Worm (Caenorhabditis elegans): Measurements from ENCODE around the gene T23B5.6.
"Not testable (repeated sequence)": the region's sequence is repeated elsewhere in the genome, so short reads cannot be mapped to it uniquely, and the experiment has no call there.

The T23B5.6 gene

ce11 chrIV:12677137-12677536, at the start of gene T23B5.6:
TSS of gene T23B5.6 (minus strand) at chrIV:12677237.
- not testable (repeated sequence) for TF ChIP-seq nfya-1, ceh-24, C08G9.2 (tag; optimal IDR thresholded peaks at IDR 0.05)

DNA sequence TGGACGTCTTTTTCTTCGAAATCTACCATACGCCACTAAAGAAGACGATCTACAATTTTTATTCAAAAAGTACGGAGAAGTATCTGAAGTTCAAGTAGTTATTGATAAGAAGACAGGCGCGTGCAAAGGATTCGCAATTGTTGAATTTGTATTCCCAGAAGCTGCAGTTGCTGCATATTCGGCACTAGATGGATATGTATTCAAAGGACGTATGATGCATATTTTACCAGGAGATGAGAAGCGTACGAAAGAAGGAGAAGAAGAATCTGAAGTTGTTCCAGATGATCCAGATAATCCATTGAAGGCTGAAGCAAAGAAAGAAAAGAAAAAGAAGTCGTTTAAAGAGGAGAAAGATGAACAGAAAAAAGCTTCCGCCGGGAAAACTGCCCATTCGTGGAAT, 48.9 kb upstream of the T23B5.6 start:
- TF ChIP-seq sox-4 (tag; optimal IDR thresholded peaks at IDR 0.05) (no peak), nhr-11 (tag; optimal IDR thresholded peaks at IDR 0.05) (no peak), elt-4 (tag; optimal IDR thresholded peaks at IDR 0.05) (no peak), ztf-16 (tag; optimal IDR thresholded peaks at IDR 0.05) (no peak)

DNA sequence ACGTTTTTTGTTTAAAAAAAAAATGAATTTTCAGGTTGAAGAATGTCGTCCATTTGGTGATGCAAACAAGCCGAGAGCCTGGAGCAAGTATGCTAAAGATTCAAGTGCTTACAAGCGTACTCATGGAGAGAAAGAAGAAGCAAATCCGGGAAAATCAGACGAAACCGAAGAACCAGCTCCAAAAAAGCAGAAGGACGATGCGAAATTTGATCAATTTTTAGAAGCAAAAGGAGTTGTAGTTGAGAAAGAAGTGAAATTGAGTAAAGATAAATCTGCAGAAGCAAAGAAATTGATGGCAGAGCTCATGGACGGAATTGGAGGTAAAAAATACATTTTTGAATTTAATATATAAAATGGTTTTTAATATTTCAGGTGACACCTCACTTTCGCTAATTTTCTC, 48.2 kb upstream of the T23B5.6 start:
- TF ChIP-seq sox-4 (tag; optimal IDR thresholded peaks at IDR 0.05): no peak

- TF ChIP-seq pha-4 (tag; optimal IDR thresholded peaks at IDR 0.05): no peak
- peak; percentile 27 for TF ChIP-seq lim-6 (tag; optimal IDR thresholded peaks at IDR 0.05)
- peak; percentile 65 for TF ChIP-seq ceh-14 (tag; optimal IDR thresholded peaks at IDR 0.05)
- TF ChIP-seq hlh-6 (tag; optimal IDR thresholded peaks at IDR 0.05): no peak
- peak; percentile 43 for TF ChIP-seq mec-3 (tag; optimal IDR thresholded peaks at IDR 0.05; ENCODE audit: borderline replicate concordance)
- peak; percentile 29 for TF ChIP-seq ahr-1 (tag; optimal IDR thresholded peaks at IDR 0.05)
- TF ChIP-seq che-1 (tag; optimal IDR thresholded peaks at IDR 0.05): no peak
- TF ChIP-seq syd-9 (tag; optimal IDR thresholded peaks at IDR 0.05): no peak
- TF ChIP-seq elt-2 (tag; optimal IDR thresholded peaks at IDR 0.05): no peak
- TF ChIP-seq dve-1 (tag; optimal IDR thresholded peaks at IDR 0.05): peak; percentile 61
- TF ChIP-seq sox-2 (GFP tag; IDR thresholded peaks at IDR 0.05): no peak
- no peak for TF ChIP-seq ceh-6 (GFP tag; optimal IDR thresholded peaks at IDR 0.05)
- TF ChIP-seq pag-3 (tag; optimal IDR thresholded peaks at IDR 0.05; ENCODE audit: borderline replicate concordance): no peak
- TF ChIP-seq Y22D7AL.16 (tag; optimal IDR thresholded peaks at IDR 0.05): peak; percentile 7
- peak; percentile 76 for TF ChIP-seq ets-4 (tag; optimal IDR thresholded peaks at IDR 0.05)
- TF ChIP-seq pros-1 (tag; optimal IDR thresholded peaks at IDR 0.05): no peak
- TF ChIP-seq pax-1 (tag; optimal IDR thresholded peaks at IDR 0.05): no peak
- no peak for TF ChIP-seq pat-9 (tag; optimal IDR thresholded peaks at IDR 0.05)
- peak; percentile 62 for TF ChIP-seq fax-1 (tag; optimal IDR thresholded peaks at IDR 0.05)
- no peak for TF ChIP-seq sdc-2 (tag; optimal IDR thresholded peaks at IDR 0.05)
- TF ChIP-seq odd-2 (tag; optimal IDR thresholded peaks at IDR 0.05): no peak
- peak; percentile 43 for TF ChIP-seq unc-86 (tag; optimal IDR thresholded peaks at IDR 0.05)
- TF ChIP-seq ceh-19 (GFP tag; optimal IDR thresholded peaks at IDR 0.05): peak; percentile 19
- TF ChIP-seq fkh-10 (GFP tag; optimal IDR thresholded peaks at IDR 0.05): no peak
- TF ChIP-seq ceh-18 (tag; optimal IDR thresholded peaks at IDR 0.05): peak; percentile 66
- TF ChIP-seq rnt-1 (tag; optimal IDR thresholded peaks at IDR 0.05): peak; percentile 72
- TF ChIP-seq hlh-13 (GFP tag; optimal IDR thresholded peaks at IDR 0.05): no peak
- TF ChIP-seq unc-42 (tag; optimal IDR thresholded peaks at IDR 0.05): peak; percentile 73
- TF ChIP-seq ceh-2 (tag; optimal IDR thresholded peaks at IDR 0.05): peak; percentile 83
- TF ChIP-seq ceh-24 (tag; optimal IDR thresholded peaks at IDR 0.05): no peak
- no peak for TF ChIP-seq elt-4 (tag; optimal IDR thresholded peaks at IDR 0.05)
- TF ChIP-seq ama-1 (optimal IDR thresholded peaks at IDR 0.05): no peak
- no peak for TF ChIP-seq F13H6.1 (tag; optimal IDR thresholded peaks at IDR 0.05)
- no peak for TF ChIP-seq eyg-1 (tag; optimal IDR thresholded peaks at IDR 0.05)
- TF ChIP-seq sox-4 (tag; optimal IDR thresholded peaks at IDR 0.05): no peak
- no peak for TF ChIP-seq madf-2 (tag; optimal IDR thresholded peaks at IDR 0.05)
- peak; percentile 57 for TF ChIP-seq tbx-7 (tag; optimal IDR thresholded peaks at IDR 0.05)
- TF ChIP-seq nhr-11 (tag; optimal IDR thresholded peaks at IDR 0.05): no peak
- no peak for TF ChIP-seq T23F11.4 (GFP tag; optimal IDR thresholded peaks at IDR 0.05)
- no peak for TF ChIP-seq lin-11 (tag; optimal IDR thresholded peaks at IDR 0.05)
- TF ChIP-seq K09A11.1 (tag; optimal IDR thresholded peaks at IDR 0.05; ENCODE audit: insufficient read depth): no peak
- no peak for TF ChIP-seq hlh-8 (tag; optimal IDR thresholded peaks at IDR 0.05)
- no peak for TF ChIP-seq hlh-30 (tag; optimal IDR thresholded peaks at IDR 0.05; ENCODE audit: insufficient read depth)
- no peak for TF ChIP-seq dmd-4 (tag; optimal IDR thresholded peaks at IDR 0.05; ENCODE audit: borderline replicate concordance)
Observed at ce11 chrIV:12724641-12725040, 47.6 kb upstream of the T23B5.6 start, which contains the start of the genes T23F6.3 and rbd-1. TSS of gene T23F6.3 (minus strand) at chrIV:12724760. TSS of gene rbd-1 (plus strand) at chrIV:12724986.

All from whole organism, late embryonic.